Fruit fly (Drosophila melanogaster): ENCODE measurements around the gene Sld5.

Sld5 gene

DNA sequence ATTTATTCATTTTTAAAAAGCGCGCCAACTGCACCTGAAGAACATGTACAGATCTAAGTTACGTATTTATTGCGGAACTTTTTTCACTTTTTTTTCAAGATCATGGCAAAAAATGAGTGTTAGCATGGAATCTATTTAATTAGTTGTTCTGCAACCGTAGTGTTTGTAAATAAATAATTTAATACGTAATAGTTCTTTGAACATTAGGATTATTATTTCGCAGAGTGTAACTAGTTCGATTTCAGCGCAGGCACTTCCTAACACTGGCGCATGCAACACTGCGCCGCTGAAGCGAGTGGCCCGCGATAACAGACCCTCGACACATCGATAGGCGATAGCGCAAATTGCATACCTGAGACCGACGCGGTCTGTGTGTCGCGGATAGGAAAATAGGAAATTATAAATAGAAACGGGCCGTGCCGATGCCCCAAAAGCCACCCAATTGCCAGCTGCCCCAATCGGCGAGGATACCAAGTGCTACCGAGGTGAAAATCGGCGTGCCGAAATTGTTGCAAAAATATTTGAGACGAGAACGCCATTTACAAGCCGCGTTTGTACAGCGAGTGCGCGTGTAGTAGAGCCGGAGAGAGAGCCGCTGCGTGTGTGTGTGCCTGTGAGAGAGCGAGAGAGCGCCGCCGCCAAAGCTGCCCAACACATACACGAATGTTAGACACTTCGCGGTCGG lies 14.8 kb downstream of the Sld5 start, which contains the start of gene gro (continued):
- TF ChIP-seq CG8632 (GFP tag; optimal IDR thresholded peaks at IDR 0.05) (peak; percentile 41), Sox102F (GFP tag; optimal IDR thresholded peaks at IDR 0.05) (peak; percentile 41), OdsH (GFP tag; optimal IDR thresholded peaks at IDR 0.05) (peak; percentile 79), topi (GFP tag; optimal IDR thresholded peaks at IDR 0.05) (peak; percentile 73), fd85E (GFP tag; optimal IDR thresholded peaks at IDR 0.05) (peak; percentile 31), Smox (GFP tag; optimal IDR thresholded peaks at IDR 0.05) (peak; percentile 72), CG1621 (tag; optimal IDR thresholded peaks at IDR 0.05) (peak; percentile 56), achi (GFP tag; optimal IDR thresholded peaks at IDR 0.05) (peak; percentile 63), dsx (GFP tag; optimal IDR thresholded peaks at IDR 0.05; ENCODE audit: poor library complexity, severe bottlenecking) (no peak), net (GFP tag; optimal IDR thresholded peaks at IDR 0.05) (peak; percentile 26), dac (GFP tag; optimal IDR thresholded peaks at IDR 0.05) (no peak), Sox14 (GFP tag; optimal IDR thresholded peaks at IDR 0.05) (peak; percentile 60), CG15336 (GFP tag; IDR thresholded peaks at IDR 0.05) (peak; percentile 54; the same call in 1 of the 2 replicates), CG7368 (GFP tag; optimal IDR thresholded peaks at IDR 0.05) (no peak), spab (GFP tag; optimal IDR thresholded peaks at IDR 0.05) (no peak), Hr38 (GFP tag; optimal IDR thresholded peaks at IDR 0.05) (no peak), CG10631 (GFP tag; optimal IDR thresholded peaks at IDR 0.05) (peak; percentile 81), acj6 (GFP tag; optimal IDR thresholded peaks at IDR 0.05) (peak; percentile 74), vri (GFP tag; optimal IDR thresholded peaks at IDR 0.05) (peak; percentile 74), CG6792 (GFP tag; optimal IDR thresholded peaks at IDR 0.05) (peak; percentile 66), CG34406 (GFP tag; optimal IDR thresholded peaks at IDR 0.05) (peak; percentile 41), ss (GFP tag; optimal IDR thresholded peaks at IDR 0.05) (no peak), CG3032 (tag; optimal IDR thresholded peaks at IDR 0.05) (peak; percentile 67), esn (GFP tag; optimal IDR thresholded peaks at IDR 0.05) (peak; percentile 69), CG6163 (GFP tag; IDR thresholded peaks at IDR 0.05) (peak; percentile 82), Eip75B (GFP tag; optimal IDR thresholded peaks at IDR 0.05) (peak; percentile 71), CG11762 (GFP tag; optimal IDR thresholded peaks at IDR 0.05; ENCODE audit: insufficient read depth) (peak; percentile 66), CG11902 (GFP tag; optimal IDR thresholded peaks at IDR 0.05) (peak; percentile 46), Eip78C (GFP tag) (peak; percentile 89), Lpt (GFP tag; optimal IDR thresholded peaks at IDR 0.05) (no peak), fd59A (GFP tag; optimal IDR thresholded peaks at IDR 0.05) (no peak), CG31627 (GFP tag; optimal IDR thresholded peaks at IDR 0.05) (peak; percentile 76), CG8319 (GFP tag; optimal IDR thresholded peaks at IDR 0.05) (no peak), CG10669 (GFP tag; optimal IDR thresholded peaks at IDR 0.05) (peak; percentile 55), lz (GFP tag; optimal IDR thresholded peaks at IDR 0.05) (peak; percentile 73), Met (GFP tag; optimal IDR thresholded peaks at IDR 0.05) (peak; percentile 80), CG6276 (GFP tag; optimal IDR thresholded peaks at IDR 0.05) (no peak), CG16779 (tag; optimal IDR thresholded peaks at IDR 0.05) (no peak), CG32006 (GFP tag; optimal IDR thresholded peaks at IDR 0.05) (peak; percentile 20), CG11294 (GFP tag; IDR thresholded peaks at IDR 0.05) (no peak; the same call in 1 of the 2 replicates)

dm6 chr3R:26039793-26040335 lies 16.5 kb downstream of the Sld5 start:
- TF ChIP-seq Ets21C (GFP tag; optimal IDR thresholded peaks at IDR 0.05), result no peak
- TF ChIP-seq ss (GFP tag; optimal IDR thresholded peaks at IDR 0.05), result no peak
- TF ChIP-seq esn (GFP tag; optimal IDR thresholded peaks at IDR 0.05), result no peak
- TF ChIP-seq Eip78C (GFP tag), result peak; percentile 13
- no peak for TF ChIP-seq Met (GFP tag; optimal IDR thresholded peaks at IDR 0.05)
- no peak for TF ChIP-seq Blimp-1 (GFP tag; optimal IDR thresholded peaks at IDR 0.05)
- no peak for TF ChIP-seq Eip75B (GFP tag; optimal IDR thresholded peaks at IDR 0.05)

Measured in whole organism, prepupa.